Fruit fly (Drosophila melanogaster) whole organism, wandering third instar larva: ENCODE data around the gene ec.
A peak's percentile ranks its signal among the peaks of the same experiment; 100 is the strongest.

ENCODE experiments used
- Abd-B ChIP-seq: fragments of >200 bp; optimal IDR thresholded peaks from 2 replicates; lab custom pipeline; 2017; ENCODE audit warnings: missing biosample characterization, missing genetic modification characterization
- CG32264 ChIP-seq: fragments of 200-800 bp; sonication (Bioruptor generic); optimal IDR thresholded peaks from 2 replicates; lab custom pipeline; 2016; ENCODE audit warnings: missing biosample characterization, missing genetic modification characterization
- CG9705 ChIP-seq: fragments of 200-800 bp; sonication (Bioruptor generic); optimal IDR thresholded peaks from 2 replicates; lab custom pipeline; 2018; ENCODE audit warnings: missing biosample characterization, mild to moderate bottlenecking, missing genetic modification characterization
- CrebA ChIP-seq: fragments of 200-800 bp; sonication (Bioruptor generic); optimal IDR thresholded peaks from 2 replicates; lab custom pipeline; 2016; ENCODE audit warnings: missing biosample characterization, mild to moderate bottlenecking, missing genetic modification characterization, borderline replicate concordance
- Dfd ChIP-seq: fragments of >200 bp; optimal IDR thresholded peaks from 2 replicates; lab custom pipeline; 2017; ENCODE audit warnings: missing biosample characterization, missing genetic modification characterization
- Dif ChIP-seq: fragments of 200-275, 200-300 bp; sonication (Bioruptor generic); optimal IDR thresholded peaks from 2 replicates; lab custom pipeline; 2018; ENCODE audit warnings: missing biosample characterization, missing genetic modification characterization; ENCODE audit not compliant: partially characterized antibody
- GATAd ChIP-seq: sonication (Bioruptor generic); optimal IDR thresholded peaks from 2 replicates; lab custom pipeline; 2016; ENCODE audit warnings: missing biosample characterization, missing genetic modification characterization
- HLH106 ChIP-seq: fragments of 200-800 bp; optimal IDR thresholded peaks from 3 replicates; lab custom pipeline; 2019; ENCODE audit warnings: missing biosample characterization, mild to moderate bottlenecking, missing genetic modification characterization, moderate library complexity
- Hnf4 ChIP-seq: fragments of 200-800 bp; sonication (Bioruptor generic); optimal IDR thresholded peaks from 2 replicates; lab custom pipeline; 2016; ENCODE audit warnings: missing biosample characterization, mild to moderate bottlenecking, missing genetic modification characterization
- Hr78 ChIP-seq: fragments of >200 bp; optimal IDR thresholded peaks from 2 replicates; lab custom pipeline; 2017; ENCODE audit warnings: missing biosample characterization, missing genetic modification characterization
- Hr83 ChIP-seq: fragments of 200-300 bp; sonication (Bioruptor generic); optimal IDR thresholded peaks from 2 replicates; lab custom pipeline; 2016; ENCODE audit warnings: missing biosample characterization, mild to moderate bottlenecking, missing genetic modification characterization, moderate library complexity; ENCODE audit not compliant: poor library complexity, severe bottlenecking
- Jra ChIP-seq: sonication (Bioruptor generic); optimal IDR thresholded peaks from 2 replicates; lab custom pipeline; 2016; ENCODE audit warnings: missing biosample characterization, missing genetic modification characterization
- Mio ChIP-seq: sonication (Bioruptor generic); optimal IDR thresholded peaks from 2 replicates; lab custom pipeline; 2016; ENCODE audit warnings: missing biosample characterization, missing genetic modification characterization
- Myc ChIP-seq: fragments of >200 bp; optimal IDR thresholded peaks from 2 replicates; lab custom pipeline; 2017
- N ChIP-seq: fragments of >200 bp; optimal IDR thresholded peaks from 2 replicates; lab custom pipeline; 2018; ENCODE audit warnings: missing biosample characterization, missing external identifiers, missing genetic modification characterization
- OdsH ChIP-seq: fragments of 200-800 bp; sonication (Bioruptor generic); optimal IDR thresholded peaks from 2 replicates; lab custom pipeline; 2016; ENCODE audit warnings: missing biosample characterization, mild to moderate bottlenecking, missing genetic modification characterization
- Rel ChIP-seq, 2 experiments: fragments of 200-800 bp; sonication (Bioruptor generic) in 1 of 2; optimal IDR thresholded peaks; 2 replicates in 1 of 2; 3 replicates in 1 of 2; lab custom pipeline; 2016 to 2019; ENCODE audit warnings: mild to moderate bottlenecking in 2 of 2, missing biosample characterization in 2 of 2, missing genetic modification characterization in 2 of 2, moderate library complexity in 1 of 2
- Sp1 ChIP-seq: fragments of 200-800 bp; sonication (Bioruptor generic); optimal IDR thresholded peaks from 3 replicates; lab custom pipeline; 2019; ENCODE audit warnings: missing biosample characterization, mild to moderate bottlenecking, missing genetic modification characterization, moderate library complexity
- Vsx2 ChIP-seq: fragments of 200-300, 225-300 bp; sonication (Bioruptor generic); optimal IDR thresholded peaks from 2 replicates; lab custom pipeline; 2018; ENCODE audit warnings: missing biosample characterization, missing genetic modification characterization; ENCODE audit not compliant: partially characterized antibody
- br ChIP-seq: fragments of 200-800 bp; sonication (Bioruptor generic); optimal IDR thresholded peaks from 2 replicates; lab custom pipeline; 2016; ENCODE audit warnings: missing biosample characterization, missing genetic modification characterization
- brk ChIP-seq: fragments of 200-800 bp; sonication (Bioruptor generic); optimal IDR thresholded peaks from 2 replicates; lab custom pipeline; 2016; ENCODE audit warnings: missing biosample characterization, mild to moderate bottlenecking, missing genetic modification characterization
- dl ChIP-seq, 2 experiments: fragments of 175-275, 200-275 bp in 1 of 2; fragments of 200-275 bp in 1 of 2; sonication (Bioruptor generic); optimal IDR thresholded peaks; lab custom pipeline; 2018; ENCODE audit warnings: mild to moderate bottlenecking in 2 of 2, missing biosample characterization in 2 of 2, missing genetic modification characterization in 2 of 2, moderate library complexity in 2 of 2; ENCODE audit not compliant: partially characterized antibody in 2 of 2, insufficient read depth in 1 of 2
- dmrt93B ChIP-seq: fragments of 200-800 bp; sonication (Bioruptor generic); optimal IDR thresholded peaks from 2 replicates; lab custom pipeline; 2018; ENCODE audit warnings: missing biosample characterization, mild to moderate bottlenecking, missing genetic modification characterization
- dsf ChIP-seq: sonication (Bioruptor generic); optimal IDR thresholded peaks from 2 replicates; lab custom pipeline; 2016; ENCODE audit warnings: missing biosample characterization, missing genetic modification characterization, borderline replicate concordance
- ey ChIP-seq: fragments of 200-800 bp; sonication (Bioruptor generic); optimal IDR thresholded peaks from 2 replicates; lab custom pipeline; 2016; ENCODE audit warnings: missing biosample characterization, missing genetic modification characterization
- foxo ChIP-seq, 2 experiments: fragments of 200-800 bp; sonication (Bioruptor generic); optimal IDR thresholded peaks; 2 replicates in 1 of 2; 3 replicates in 1 of 2; lab custom pipeline; 2016 to 2017; ENCODE audit warnings: missing biosample characterization in 2 of 2, missing genetic modification characterization in 2 of 2
- fru ChIP-seq: fragments of 200-800 bp; sonication (Bioruptor generic); optimal IDR thresholded peaks from 3 replicates; lab custom pipeline; 2016; ENCODE audit warnings: missing biosample characterization, mild to moderate bottlenecking, missing genetic modification characterization
- h ChIP-seq: fragments of 200-800 bp; sonication (Bioruptor generic); optimal IDR thresholded peaks from 3 replicates; lab custom pipeline; 2016; ENCODE audit warnings: missing biosample characterization, mild to moderate bottlenecking, missing genetic modification characterization
- jim ChIP-seq: fragments of 175-275, 200-325 bp; sonication (Bioruptor generic); optimal IDR thresholded peaks from 2 replicates; lab custom pipeline; 2016; ENCODE audit warnings: missing biosample characterization, mild to moderate bottlenecking, missing genetic modification characterization
- lola ChIP-seq: fragments of >200 bp; optimal IDR thresholded peaks from 2 replicates; lab custom pipeline; 2017; ENCODE audit warnings: missing biosample characterization, missing genetic modification characterization
- pan ChIP-seq: fragments of >200 bp; optimal IDR thresholded peaks from 2 replicates; lab custom pipeline; 2017
- psq ChIP-seq: fragments of 200-800 bp; sonication (Bioruptor generic); optimal IDR thresholded peaks from 3 replicates; lab custom pipeline; 2017; ENCODE audit warnings: missing biosample characterization, mild to moderate bottlenecking, missing genetic modification characterization, moderate library complexity
- rgr ChIP-seq: fragments of 200-800 bp; sonication (Bioruptor generic); optimal IDR thresholded peaks from 3 replicates; lab custom pipeline; 2016; ENCODE audit warnings: missing biosample characterization, mild to moderate bottlenecking, missing genetic modification characterization
- sage ChIP-seq: fragments of 200-800 bp; sonication (Bioruptor generic); optimal IDR thresholded peaks from 2 replicates; lab custom pipeline; 2016; ENCODE audit warnings: missing biosample characterization, mild to moderate bottlenecking, missing genetic modification characterization
- sv ChIP-seq: fragments of 200-800 bp; sonication (Bioruptor generic); optimal IDR thresholded peaks from 3 replicates; lab custom pipeline; 2016; ENCODE audit warnings: missing biosample characterization, missing genetic modification characterization
- tai ChIP-seq: sonication (Bioruptor generic); optimal IDR thresholded peaks from 2 replicates; lab custom pipeline; 2016; ENCODE audit warnings: missing biosample characterization, missing genetic modification characterization
- usp ChIP-seq: fragments of >200 bp; optimal IDR thresholded peaks from 2 replicates; lab custom pipeline; 2017; ENCODE audit warnings: missing biosample characterization, missing genetic modification characterization
- woc ChIP-seq: sonication (Bioruptor generic); optimal IDR thresholded peaks from 2 replicates; lab custom pipeline; 2016; ENCODE audit warnings: missing biosample characterization, mild to moderate bottlenecking, missing genetic modification characterization

ec gene

DNA sequence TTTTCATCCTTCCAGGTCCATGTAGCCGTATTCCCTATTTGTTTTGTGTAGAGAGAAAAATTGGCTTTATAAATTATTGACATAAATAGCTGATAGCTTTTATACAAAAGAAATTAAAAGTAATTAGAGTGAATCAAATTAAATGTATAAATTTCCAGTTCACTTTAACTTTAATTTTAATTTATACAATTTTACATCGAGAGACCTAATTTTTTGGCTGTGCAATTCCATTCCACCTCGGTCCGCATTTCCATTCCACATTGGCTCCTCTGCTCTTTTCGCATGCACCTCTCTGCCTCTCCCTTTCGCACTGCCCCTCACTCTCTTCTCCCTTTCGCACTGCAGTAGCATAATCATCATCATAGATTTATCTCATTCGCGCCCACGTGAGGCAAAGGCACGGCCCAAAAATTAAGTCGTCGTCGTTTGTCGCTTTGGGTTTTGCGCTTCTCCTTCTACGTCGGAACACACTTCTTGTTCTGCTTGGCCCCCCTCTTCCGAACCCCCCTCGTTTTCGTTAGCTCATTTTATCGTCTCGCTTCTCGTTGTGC, 32.5 kb upstream of the ec start:
- TF ChIP-seq CG9705 (GFP tag; lab: Kevin White, UChicago): no peak
- TF ChIP-seq fru (GFP tag; lab: Kevin White, UChicago): peak; percentile 44
- no peak for TF ChIP-seq Mio (GFP tag; lab: Kevin White, UChicago)
- peak in 1 of 2 experiments; percentile 9 for TF ChIP-seq dl (GFP tag; optimal IDR thresholded peaks at IDR 0.05; lab: Kevin White, UChicago; ENCODE audit: insufficient read depth in 1 of 2, partially characterized antibody in 2 of 2)
- TF ChIP-seq lola (GFP tag; lab: Kevin White, UChicago): no peak
- no peak for TF ChIP-seq HLH106 (tag; lab: Kevin White, UChicago)
- TF ChIP-seq Jra (GFP tag; lab: Kevin White, UChicago): no peak
- no peak for TF ChIP-seq N
- no peak for TF ChIP-seq GATAd (GFP tag; lab: Kevin White, UChicago)
- no peak for TF ChIP-seq Abd-B (GFP tag; lab: Kevin White, UChicago)
- no peak for TF ChIP-seq tai (GFP tag; lab: Kevin White, UChicago)
- TF ChIP-seq Hr83: no peak
- no peak for TF ChIP-seq Dfd (GFP tag; lab: Kevin White, UChicago)
- no peak for TF ChIP-seq pan (lab: Kevin White, UChicago)
- TF ChIP-seq dmrt93B (GFP tag; lab: Kevin White, UChicago): no peak
- TF ChIP-seq psq (GFP tag; lab: Kevin White, UChicago): peak; percentile 61
- TF ChIP-seq h (GFP tag; lab: Kevin White, UChicago): peak; percentile 32
- TF ChIP-seq OdsH (GFP tag; lab: Kevin White, UChicago): no peak
- no peak for TF ChIP-seq CrebA (GFP tag; lab: Kevin White, UChicago)
- TF ChIP-seq Dif: no peak
- no peak for TF ChIP-seq jim (GFP tag; lab: Kevin White, UChicago)
- no peak for TF ChIP-seq br (GFP tag; lab: Kevin White, UChicago)
- TF ChIP-seq brk (GFP tag; lab: Kevin White, UChicago): no peak
- TF ChIP-seq sv (GFP tag; lab: Kevin White, UChicago): no peak
- TF ChIP-seq usp (GFP tag; lab: Kevin White, UChicago): no peak
- peak; percentile 36 for TF ChIP-seq ey (GFP tag; lab: Kevin White, UChicago)
- no peak for TF ChIP-seq dsf (GFP tag; lab: Kevin White, UChicago)
- TF ChIP-seq rgr (GFP tag; lab: Kevin White, UChicago): peak; percentile 41
- no peak for TF ChIP-seq woc (GFP tag; lab: Kevin White, UChicago)
- TF ChIP-seq Vsx2 (GFP tag; lab: Kevin White, UChicago): no peak
- no peak for TF ChIP-seq Hr78 (GFP tag; lab: Kevin White, UChicago)
- TF ChIP-seq Myc (lab: Kevin White, UChicago): no peak
- TF ChIP-seq CG32264 (GFP tag; lab: Kevin White, UChicago): no peak
- TF ChIP-seq Rel (GFP tag; optimal IDR thresholded peaks at IDR 0.05; lab: Kevin White, UChicago): no peak
- peak; percentile 3 for TF ChIP-seq Rel (tag; optimal IDR thresholded peaks at IDR 0.05; lab: Kevin White, UChicago)
- peak in 1 of 2 experiments; percentile 43 for TF ChIP-seq foxo (GFP tag; optimal IDR thresholded peaks at IDR 0.05; lab: Kevin White, UChicago)
- TF ChIP-seq Hnf4 (GFP tag; lab: Kevin White, UChicago): no peak
- TF ChIP-seq Sp1 (GFP tag; lab: Kevin White, UChicago): no peak
- TF ChIP-seq sage (GFP tag; lab: Kevin White, UChicago): peak; percentile 9

DNA sequence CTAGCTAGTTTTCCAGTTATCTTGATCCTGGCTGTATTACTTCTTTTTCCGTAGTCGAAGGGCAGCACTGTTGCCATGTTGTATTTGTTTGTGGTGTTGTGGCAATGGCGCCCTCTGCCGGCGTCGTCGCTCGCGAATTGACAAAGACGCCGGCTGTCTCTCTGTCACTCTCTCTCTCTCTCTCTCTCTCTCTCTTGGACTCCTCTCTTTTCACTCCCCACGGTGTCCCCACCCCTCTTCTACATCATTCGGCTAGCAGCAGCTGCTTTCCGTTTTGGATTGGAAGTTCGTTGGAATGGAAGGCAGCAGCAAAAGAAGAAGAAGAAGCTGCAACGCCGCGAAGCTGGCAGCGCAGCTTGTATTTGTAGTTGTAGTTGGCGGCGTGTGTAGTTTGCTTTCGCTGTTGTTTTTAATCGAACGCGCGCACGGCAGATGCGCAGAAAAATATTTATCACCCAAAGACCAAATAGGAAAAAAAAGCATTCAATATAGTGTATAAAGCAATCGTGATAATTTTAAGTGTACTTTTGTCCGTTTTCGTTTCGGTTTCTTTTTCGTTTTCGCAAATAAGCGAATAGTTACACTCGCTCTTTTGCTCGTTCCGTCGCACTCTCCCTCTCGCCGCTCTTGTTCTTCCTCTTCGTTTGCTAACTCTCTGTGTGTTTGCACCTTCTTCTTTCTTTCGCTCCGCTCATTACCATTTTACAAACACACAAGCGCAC, 31.7 kb upstream of the ec start:
- TF ChIP-seq usp (GFP tag; lab: Kevin White, UChicago) (no peak), Myc (lab: Kevin White, UChicago) (no peak), HLH106 (tag; lab: Kevin White, UChicago) (no peak), Hnf4 (GFP tag; lab: Kevin White, UChicago) (no peak), woc (GFP tag; lab: Kevin White, UChicago) (no peak), N (no peak), ey (GFP tag; lab: Kevin White, UChicago) (peak; percentile 58), Sp1 (GFP tag; lab: Kevin White, UChicago) (peak; percentile 18), Hr78 (GFP tag; lab: Kevin White, UChicago) (no peak), dmrt93B (GFP tag; lab: Kevin White, UChicago) (no peak), sage (GFP tag; lab: Kevin White, UChicago) (peak; percentile 29), foxo (GFP tag; optimal IDR thresholded peaks at IDR 0.05; lab: Kevin White, UChicago) (peak in 1 of 2 experiments; percentile 42), psq (GFP tag; lab: Kevin White, UChicago) (peak; percentile 91), dl (GFP tag; optimal IDR thresholded peaks at IDR 0.05; lab: Kevin White, UChicago; ENCODE audit: insufficient read depth in 1 of 2, partially characterized antibody in 2 of 2) (peak in 1 of 2 experiments; percentile 90), tai (GFP tag; lab: Kevin White, UChicago) (no peak), brk (GFP tag; lab: Kevin White, UChicago) (no peak), dsf (GFP tag; lab: Kevin White, UChicago) (no peak), rgr (GFP tag; lab: Kevin White, UChicago) (no peak), jim (GFP tag; lab: Kevin White, UChicago) (no peak), GATAd (GFP tag; lab: Kevin White, UChicago) (no peak), pan (lab: Kevin White, UChicago) (no peak), Mio (GFP tag; lab: Kevin White, UChicago) (no peak), Hr83 (peak; percentile 37), Jra (GFP tag; lab: Kevin White, UChicago) (no peak), CG9705 (GFP tag; lab: Kevin White, UChicago) (no peak), Dif (peak; percentile 96), sv (GFP tag; lab: Kevin White, UChicago) (no peak), Dfd (GFP tag; lab: Kevin White, UChicago) (no peak), CG32264 (GFP tag; lab: Kevin White, UChicago) (no peak), br (GFP tag; lab: Kevin White, UChicago) (peak; percentile 20), Rel (GFP tag; optimal IDR thresholded peaks at IDR 0.05; lab: Kevin White, UChicago) (no peak), Rel (tag; optimal IDR thresholded peaks at IDR 0.05; lab: Kevin White, UChicago) (no peak), h (GFP tag; lab: Kevin White, UChicago) (peak; percentile 49), CrebA (GFP tag; lab: Kevin White, UChicago) (no peak), Abd-B (GFP tag; lab: Kevin White, UChicago) (no peak), fru (GFP tag; lab: Kevin White, UChicago) (peak; percentile 49), Vsx2 (GFP tag; lab: Kevin White, UChicago) (no peak), OdsH (GFP tag; lab: Kevin White, UChicago) (peak; percentile 10)
